Worm (Caenorhabditis elegans): ENCODE data around the gene C54D2.6.

ce11 chrX:7892296-7892695 lies 45.0 kb upstream of the C54D2.6 start, which contains the start of gene C39D10.5:
- no peak for TF ChIP-seq fkh-10 (GFP tag; optimal IDR thresholded peaks at IDR 0.05)
- TF ChIP-seq ceh-22 (tag; optimal IDR thresholded peaks at IDR 0.05) = no peak

Measured in whole organism, late embryonic.